Fruit fly (Drosophila melanogaster) whole organism, pupa: ENCODE measurements around the gene Jhbp13.

Experiments
- CG10348 ChIP-seq: fragments of 200-800 bp; sonication (Bioruptor generic); IDR thresholded peaks from 2 replicates; pipeline ENCODE4 v1.3.6; 2022; ENCODE audit warnings: missing biosample characterization, missing genetic modification characterization
- CG12605 ChIP-seq: fragments of 200-800 bp; sonication (Bioruptor generic); IDR thresholded peaks from 2 replicates; pipeline ENCODE4 v1.3.6; 2022; ENCODE audit warnings: missing biosample characterization, missing genetic modification characterization
- CG13204 ChIP-seq: fragments of 200-800 bp; sonication (Bioruptor generic); optimal IDR thresholded peaks from 2 replicates; lab custom pipeline; 2018; ENCODE audit warnings: missing biosample characterization, mild to moderate bottlenecking, missing genetic modification characterization, moderate library complexity
- CG14655 ChIP-seq: fragments of 200-800 bp; sonication (Bioruptor generic); optimal IDR thresholded peaks from 3 replicates; lab custom pipeline; 2017; ENCODE audit warnings: mild to moderate bottlenecking, missing biosample characterization, missing genetic modification reagents, missing genetic modification characterization
- CG15710 ChIP-seq: fragments of 200-800 bp; sonication (Bioruptor generic); optimal IDR thresholded peaks from 2 replicates; lab custom pipeline; 2018; ENCODE audit warnings: missing biosample characterization, mild to moderate bottlenecking, missing genetic modification characterization, moderate library complexity
- CG17806 ChIP-seq: fragments of 200-800 bp; sonication (Bioruptor generic); optimal IDR thresholded peaks from 2 replicates; lab custom pipeline; 2018; ENCODE audit warnings: missing biosample characterization, mild to moderate bottlenecking, missing genetic modification characterization, moderate library complexity
- CG32121 ChIP-seq: fragments of 200-800 bp; sonication (Bioruptor generic); IDR thresholded peaks from 2 replicates; pipeline ENCODE4 v1.3.6; 2022; ENCODE audit warnings: missing biosample characterization, missing genetic modification characterization
- CG34367 ChIP-seq: fragments of 200-800 bp; sonication (Bioruptor generic); optimal IDR thresholded peaks from 2 replicates; lab custom pipeline; 2018; ENCODE audit warnings: missing biosample characterization, mild to moderate bottlenecking, missing genetic modification characterization
- CG4496 ChIP-seq: fragments of 200-800 bp; sonication (Bioruptor generic); IDR thresholded peaks from 3 replicates; pipeline ENCODE4 v1.3.6; 2022; ENCODE audit warnings: missing biosample characterization, missing genetic modification characterization
- CG8159 ChIP-seq: fragments of 200-800 bp; sonication (Bioruptor generic); optimal IDR thresholded peaks from 3 replicates; lab custom pipeline; 2018; ENCODE audit warnings: missing biosample characterization, mild to moderate bottlenecking, missing genetic modification characterization, moderate library complexity
- CG8301 ChIP-seq: fragments of 200-800 bp; sonication (Bioruptor generic); optimal IDR thresholded peaks from 2 replicates; lab custom pipeline; 2018; ENCODE audit warnings: missing biosample characterization, mild to moderate bottlenecking, missing genetic modification characterization
- CG9948 ChIP-seq: fragments of 200-800 bp; sonication (Bioruptor generic); optimal IDR thresholded peaks from 2 replicates; lab custom pipeline; 2018; ENCODE audit warnings: missing biosample characterization, mild to moderate bottlenecking, missing genetic modification characterization, moderate library complexity
- D1 ChIP-seq: fragments of 200-800 bp; sonication (Bioruptor generic); optimal IDR thresholded peaks from 2 replicates; lab custom pipeline; 2018; ENCODE audit warnings: missing biosample characterization, mild to moderate bottlenecking, missing genetic modification characterization, moderate library complexity
- EcR ChIP-seq: fragments of 200-800 bp; sonication (Bioruptor generic); optimal IDR thresholded peaks from 3 replicates; lab custom pipeline; 2019; ENCODE audit warnings: missing biosample characterization, missing genetic modification characterization, mild to moderate bottlenecking, moderate library complexity, missing genetic modification reagents
- Ets98B ChIP-seq: fragments of 200-800 bp; sonication (Bioruptor generic); IDR thresholded peaks from 2 replicates; pipeline ENCODE4 v1.3.6; 2022; ENCODE audit warnings: missing biosample characterization, missing genetic modification characterization
- Pif1A ChIP-seq: fragments of 200-800 bp; sonication (Bioruptor generic); optimal IDR thresholded peaks from 3 replicates; lab custom pipeline; 2016; ENCODE audit warnings: missing biosample characterization, missing genetic modification characterization
- Pif1B ChIP-seq: fragments of 200-800 bp; sonication (Bioruptor generic); optimal IDR thresholded peaks from 3 replicates; lab custom pipeline; 2016; ENCODE audit warnings: missing biosample characterization, missing genetic modification characterization
- Snoo ChIP-seq: fragments of 200-800 bp; sonication (Bioruptor generic); optimal IDR thresholded peaks from 3 replicates; lab custom pipeline; 2017; ENCODE audit warnings: missing biosample characterization, mild to moderate bottlenecking, missing genetic modification characterization, inconsistent platforms
- fd96Ca ChIP-seq: fragments of 200-800 bp; sonication (Bioruptor generic); IDR thresholded peaks from 3 replicates; pipeline ENCODE4 v1.3.6; 2022; ENCODE audit warnings: missing biosample characterization, missing genetic modification characterization
- gl ChIP-seq: fragments of 200-800 bp; sonication (Bioruptor generic); optimal IDR thresholded peaks from 2 replicates; lab custom pipeline; 2018; ENCODE audit warnings: missing biosample characterization, mild to moderate bottlenecking, missing genetic modification characterization
- rn ChIP-seq: fragments of 200-800 bp; sonication (Bioruptor generic); IDR thresholded peaks from 2 replicates; pipeline ENCODE4 v1.3.6; 2022; ENCODE audit warnings: missing biosample characterization, missing genetic modification characterization

Gene Jhbp13

dm6 chr2L:13227242-13227641 lies 12.5 kb upstream of the Jhbp13 start, which contains the start of gene CG16813:
TSS of gene CG16813 (plus strand) at chr2L:13227529.
- TF ChIP-seq CG13204, result no peak

dm6 chr2L:13229388-13229882 lies 10.4 kb upstream of the Jhbp13 start, which contains the start of gene CG16815:
TSS of gene CG16815 (plus strand) at chr2L:13229832.
- TF ChIP-seq CG32121 (GFP tag; lab: Robert Waterston, UW) (no peak), CG15710 (tag; lab: Kevin White, UChicago) (no peak), Ets98B (GFP tag; lab: Robert Waterston, UW) (no peak), EcR (no peak), CG4496 (GFP tag; lab: Robert Waterston, UW) (no peak), CG9948 (no peak)
- TF ChIP-seq, all 21 proteins: peak for 0

- TF ChIP-seq CG8159, result no peak
- no peak for TF ChIP-seq CG17806 (tag; lab: Kevin White, UChicago)
- TF ChIP-seq, all 21 proteins: peak for 0
Measured at dm6 chr2L:13231739-13232138, 8.1 kb upstream of the Jhbp13 start, which contains the start of gene Prosalpha6T. TSS of gene Prosalpha6T (plus strand) at chr2L:13232039.

dm6 chr2L:13234610-13235489 lies 4.9 kb upstream of the Jhbp13 start, which contains the start of gene Mabi:
TSS of gene Mabi (minus strand) at chr2L:13234660.
- TF ChIP-seq CG14655 (GFP tag; lab: Kevin White, UChicago) (no peak), gl (tag; lab: Kevin White, UChicago) (no peak), Snoo (tag; lab: Kevin White, UChicago) (no peak), D1 (tag; lab: Kevin White, UChicago) (no peak), Pif1A (GFP tag; lab: Kevin White, UChicago) (no peak), CG13204 (no peak), EcR (no peak), CG4496 (GFP tag; lab: Robert Waterston, UW) (no peak), CG10348 (GFP tag; lab: Robert Waterston, UW) (no peak), CG12605 (GFP tag; lab: Robert Waterston, UW) (no peak)

dm6 chr2L:13236194-13236593 lies 3.6 kb upstream of the Jhbp13 start, which contains the start of gene Jhbp14:
TSS of gene Jhbp14 (plus strand) at chr2L:13236494.
- TF ChIP-seq CG14655 (GFP tag; lab: Kevin White, UChicago) (no peak), Ets98B (GFP tag; lab: Robert Waterston, UW) (no peak), CG15710 (tag; lab: Kevin White, UChicago) (no peak), Pif1B (GFP tag; lab: Kevin White, UChicago) (no peak), Snoo (tag; lab: Kevin White, UChicago) (no peak), D1 (tag; lab: Kevin White, UChicago) (no peak), Pif1A (GFP tag; lab: Kevin White, UChicago) (no peak), CG17806 (tag; lab: Kevin White, UChicago) (no peak), CG32121 (GFP tag; lab: Robert Waterston, UW) (no peak), fd96Ca (GFP tag; lab: Robert Waterston, UW) (no peak), CG9948 (no peak), CG34367 (tag; lab: Kevin White, UChicago) (no peak), CG8159 (no peak), gl (tag; lab: Kevin White, UChicago) (no peak), EcR (no peak), CG10348 (GFP tag; lab: Robert Waterston, UW) (no peak), CG8301 (tag; lab: Kevin White, UChicago) (no peak)

dm6 chr2L:13244759-13245308 lies 5.0 kb downstream of the Jhbp13 start:
- TF ChIP-seq Ets98B (GFP tag; lab: Robert Waterston, UW), result no peak
- TF ChIP-seq CG12605 (GFP tag; lab: Robert Waterston, UW), result no peak
- no peak for TF ChIP-seq CG32121 (GFP tag; lab: Robert Waterston, UW)
- TF ChIP-seq Pif1A (GFP tag; lab: Kevin White, UChicago), result no peak
- no peak for TF ChIP-seq CG4496 (GFP tag; lab: Robert Waterston, UW)
- TF ChIP-seq rn, result no peak
- no peak for TF ChIP-seq CG8301 (tag; lab: Kevin White, UChicago)
- no peak for TF ChIP-seq CG15710 (tag; lab: Kevin White, UChicago)
- no peak for TF ChIP-seq gl (tag; lab: Kevin White, UChicago)
- TF ChIP-seq CG9948, result no peak
- TF ChIP-seq CG14655 (GFP tag; lab: Kevin White, UChicago), result no peak
- no peak for TF ChIP-seq CG17806 (tag; lab: Kevin White, UChicago)
- no peak for TF ChIP-seq EcR
